Fruit fly (Drosophila melanogaster) whole organism, prepupa: ENCODE data around the gene CG31550.

Experiments used
- CG10669 ChIP-seq: fragments of 200-800 bp; sonication (Bioruptor generic); optimal IDR thresholded peaks from 3 replicates; lab custom pipeline; 2018; ENCODE audit warnings: missing biosample characterization, mild to moderate bottlenecking, missing genetic modification characterization, moderate library complexity
- CG11762 ChIP-seq: fragments of 200-800 bp; sonication (Bioruptor generic); optimal IDR thresholded peaks from 3 replicates; lab custom pipeline; 2016; ENCODE audit warnings: missing biosample characterization, missing genetic modification characterization; ENCODE audit not compliant: insufficient read depth
- CG1621 ChIP-seq: fragments of 200-800 bp; sonication (Bioruptor generic); optimal IDR thresholded peaks from 3 replicates; lab custom pipeline; 2018; ENCODE audit warnings: missing biosample characterization, mild to moderate bottlenecking, missing genetic modification characterization
- CG16779 ChIP-seq: fragments of 200-800 bp; sonication (Bioruptor generic); optimal IDR thresholded peaks from 3 replicates; lab custom pipeline; 2017; ENCODE audit warnings: missing biosample characterization, mild to moderate bottlenecking, missing genetic modification characterization
- CG6163 ChIP-seq: fragments of 200-800 bp; sonication (Bioruptor generic); IDR thresholded peaks from 3 replicates; pipeline ENCODE4 v1.3.6; 2022; ENCODE audit warnings: missing biosample characterization, missing genetic modification characterization
- CG6854 ChIP-seq: fragments of 200-800 bp; sonication (Bioruptor generic); optimal IDR thresholded peaks from 2 replicates; lab custom pipeline; 2017; ENCODE audit warnings: missing biosample characterization, mild to moderate bottlenecking, missing genetic modification characterization
- CG8119 ChIP-seq: fragments of 200-800 bp; sonication (Bioruptor generic); IDR thresholded peaks from 3 replicates; pipeline ENCODE4 v1.3.6; 2022; ENCODE audit warnings: missing biosample characterization, missing genetic modification characterization
- Gug ChIP-seq: fragments of 200-800 bp; sonication (Bioruptor generic); IDR thresholded peaks from 2 replicates; pipeline ENCODE4 v1.3.6; 2022; ENCODE audit warnings: missing biosample characterization, missing genetic modification characterization
- Sox102F ChIP-seq: fragments of 200-800 bp; sonication (Bioruptor generic); optimal IDR thresholded peaks from 2 replicates; lab custom pipeline; 2016; ENCODE audit warnings: missing biosample characterization, mild to moderate bottlenecking, missing genetic modification characterization
- Sox15 ChIP-seq: fragments of 200-800 bp; sonication (Bioruptor generic); optimal IDR thresholded peaks from 3 replicates; lab custom pipeline; 2016; ENCODE audit warnings: missing biosample characterization, missing genetic modification characterization
- cyc ChIP-seq: fragments of 200-800 bp; sonication (Bioruptor generic); optimal IDR thresholded peaks from 3 replicates; lab custom pipeline; 2016; ENCODE audit warnings: missing biosample characterization, missing genetic modification characterization
- spab ChIP-seq: fragments of 200-800 bp; sonication (Bioruptor generic); optimal IDR thresholded peaks from 2 replicates; lab custom pipeline; 2017; ENCODE audit warnings: missing biosample characterization, mild to moderate bottlenecking, missing genetic modification characterization, missing genetic modification reagents
- topi ChIP-seq: fragments of 200-800 bp; sonication (Bioruptor generic); optimal IDR thresholded peaks from 3 replicates; lab custom pipeline; 2016; ENCODE audit warnings: missing biosample characterization, missing genetic modification characterization

- TF ChIP-seq CG8119 (GFP tag; lab: Robert Waterston, UW) (no peak), Sox15 (GFP tag; lab: Kevin White, UChicago) (no peak), CG6854 (GFP tag; lab: Kevin White, UChicago) (no peak), CG6163 (GFP tag; lab: Robert Waterston, UW) (no peak), spab (GFP tag; lab: Kevin White, UChicago) (no peak), Gug (no peak), Sox102F (GFP tag; lab: Kevin White, UChicago) (no peak), CG16779 (tag; lab: Kevin White, UChicago) (no peak), CG11762 (GFP tag; lab: Kevin White, UChicago) (no peak), cyc (no peak), CG10669 (no peak), topi (GFP tag; lab: Kevin White, UChicago) (no peak), CG1621 (tag; lab: Kevin White, UChicago) (no peak)
These were observed 42.2 kb downstream of the CG31550 start for dm6 chr3R:5527563-5527962.
